ENCODE assay signal across 3 fruit fly cellular contexts in the genomic region with DNA sequence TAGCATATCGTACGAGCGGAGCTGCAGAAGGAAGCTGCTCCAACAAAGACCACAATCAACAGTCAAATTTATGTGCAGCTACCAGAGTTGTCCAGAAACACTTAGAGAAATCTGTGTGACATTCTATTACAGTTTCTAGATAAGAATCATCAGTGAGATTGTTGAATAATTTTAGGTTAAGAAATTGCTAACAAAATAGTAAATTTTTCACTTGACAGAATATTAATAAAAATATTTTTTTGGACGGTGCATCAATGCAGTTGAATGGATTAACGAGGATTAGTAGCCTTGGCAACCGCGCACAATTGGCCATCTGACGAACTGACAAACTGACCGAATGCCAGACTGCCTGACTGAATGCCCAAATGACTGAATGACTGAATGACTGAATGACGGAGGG.
TF ChIP-seq lines count a peak whose summit lies in the region.

No protein-coding gene starts in this region.

- TF ChIP-seq CTCF in whole organism, embryonic (GFP tag; optimal IDR thresholded peaks at IDR 0.05; lab: Kevin White, UChicago): no peak

TF ChIP-seq in whole organism, embryonic, 481 proteins besides CTCF, POLR2A, EP300 and RAD21:
- TF ChIP-seq Drgx (GFP tag; IDR thresholded peaks at IDR 0.05; lab: Robert Waterston, UW) (peak; percentile 19; the same call in 1 of the 2 replicates), CG8281 (tag; optimal IDR thresholded peaks at IDR 0.05; lab: Kevin White, UChicago) (peak; percentile 75), CG12236 (GFP tag; optimal IDR thresholded peaks at IDR 0.05; lab: Kevin White, UChicago) (no peak)
TF ChIP-seq in whole organism, embryonic: peak in this region for 2.

TF ChIP-seq in whole organism, prepupa, 60 proteins besides CTCF, POLR2A, EP300 and RAD21:
- TF ChIP-seq CG11762 (GFP tag; optimal IDR thresholded peaks at IDR 0.05; lab: Kevin White, UChicago; ENCODE audit: insufficient read depth): no peak
- TF ChIP-seq CG8119 (GFP tag; IDR thresholded peaks at IDR 0.05; lab: Robert Waterston, UW): peak; percentile 52; the same call in 1 of the 3 replicates
- peak; percentile 28 for TF ChIP-seq Eip78C (GFP tag; lab: Kevin White, UChicago)
- no peak for TF ChIP-seq lz (GFP tag; optimal IDR thresholded peaks at IDR 0.05; lab: Kevin White, UChicago)
- peak; percentile 31 for TF ChIP-seq CG3919 (GFP tag; optimal IDR thresholded peaks at IDR 0.05; lab: Kevin White, UChicago)
- TF ChIP-seq achi (GFP tag; optimal IDR thresholded peaks at IDR 0.05; lab: Kevin White, UChicago): peak; percentile 20
- TF ChIP-seq CG4318 (GFP tag; optimal IDR thresholded peaks at IDR 0.05; lab: Kevin White, UChicago): no peak
- TF ChIP-seq CG3032 (tag; optimal IDR thresholded peaks at IDR 0.05; lab: Kevin White, UChicago): no peak
- TF ChIP-seq Hr39 (GFP tag; optimal IDR thresholded peaks at IDR 0.05; lab: Kevin White, UChicago): no peak
- peak; percentile 42; the same call in 1 of the 3 replicates for TF ChIP-seq eg (GFP tag; IDR thresholded peaks at IDR 0.05; lab: Robert Waterston, UW)
- TF ChIP-seq Sox14 (GFP tag; optimal IDR thresholded peaks at IDR 0.05; lab: Kevin White, UChicago): peak; percentile 11
- TF ChIP-seq CG10631 (GFP tag; optimal IDR thresholded peaks at IDR 0.05; lab: Kevin White, UChicago): peak; percentile 10
- peak; percentile 47 for TF ChIP-seq CG15336 (GFP tag; IDR thresholded peaks at IDR 0.05; lab: Robert Waterston, UW)
- peak in 1 of 2 experiments; percentile 7 for TF ChIP-seq salr (GFP tag; optimal IDR thresholded peaks at IDR 0.05; lab: Kevin White, UChicago)
- TF ChIP-seq CG32006 (GFP tag; optimal IDR thresholded peaks at IDR 0.05; lab: Kevin White, UChicago): peak; percentile 48
- peak; percentile 9 for TF ChIP-seq Hr4 (GFP tag; optimal IDR thresholded peaks at IDR 0.05; lab: Kevin White, UChicago)
- TF ChIP-seq Ets96B (tag; optimal IDR thresholded peaks at IDR 0.05; lab: Kevin White, UChicago): peak; percentile 10
- TF ChIP-seq CG10669 (GFP tag; optimal IDR thresholded peaks at IDR 0.05; lab: Kevin White, UChicago): peak; percentile 18
- TF ChIP-seq topi (GFP tag; optimal IDR thresholded peaks at IDR 0.05; lab: Kevin White, UChicago): peak; percentile 1

TF ChIP-seq in whole organism, pupa, 21 proteins besides CTCF, POLR2A, EP300 and RAD21:
- TF ChIP-seq CG9948 (tag; optimal IDR thresholded peaks at IDR 0.05; lab: Kevin White, UChicago): no peak
- peak; percentile 27 for TF ChIP-seq Pif1A (GFP tag; optimal IDR thresholded peaks at IDR 0.05; lab: Kevin White, UChicago)
- TF ChIP-seq CG8301 (tag; optimal IDR thresholded peaks at IDR 0.05; lab: Kevin White, UChicago): peak; percentile 41
- no peak for TF ChIP-seq CG34367 (tag; optimal IDR thresholded peaks at IDR 0.05; lab: Kevin White, UChicago)
- no peak for TF ChIP-seq CG8159 (tag; optimal IDR thresholded peaks at IDR 0.05; lab: Kevin White, UChicago)
- TF ChIP-seq Pif1B (GFP tag; optimal IDR thresholded peaks at IDR 0.05; lab: Kevin White, UChicago): no peak
- TF ChIP-seq CG13204 (GFP tag; optimal IDR thresholded peaks at IDR 0.05; lab: Kevin White, UChicago): no peak
- TF ChIP-seq CG4496 (GFP tag; IDR thresholded peaks at IDR 0.05; lab: Robert Waterston, UW): no peak
- TF ChIP-seq CG15710 (tag; optimal IDR thresholded peaks at IDR 0.05; lab: Kevin White, UChicago): no peak
- TF ChIP-seq CG10348 (GFP tag; IDR thresholded peaks at IDR 0.05; lab: Robert Waterston, UW): no peak
- TF ChIP-seq rn (GFP tag; IDR thresholded peaks at IDR 0.05; lab: Robert Waterston, UW): no peak
- no peak for TF ChIP-seq Snoo (tag; optimal IDR thresholded peaks at IDR 0.05; lab: Kevin White, UChicago)
- TF ChIP-seq CG32121 (GFP tag; IDR thresholded peaks at IDR 0.05; lab: Robert Waterston, UW): no peak
- TF ChIP-seq gl (tag; optimal IDR thresholded peaks at IDR 0.05; lab: Kevin White, UChicago): no peak
- no peak for TF ChIP-seq CG12605 (GFP tag; IDR thresholded peaks at IDR 0.05; lab: Robert Waterston, UW)
- no peak for TF ChIP-seq D1 (tag; optimal IDR thresholded peaks at IDR 0.05; lab: Kevin White, UChicago)
- TF ChIP-seq Ets98B (GFP tag; IDR thresholded peaks at IDR 0.05; lab: Robert Waterston, UW): 0 out of 2 replicates have a peak, but pooled peaks have one; percentile 26
- peak; percentile 55 for TF ChIP-seq CG14655 (GFP tag; optimal IDR thresholded peaks at IDR 0.05; lab: Kevin White, UChicago)
- TF ChIP-seq CG17806 (tag; optimal IDR thresholded peaks at IDR 0.05; lab: Kevin White, UChicago): peak; percentile 27
